Fruit fly (Drosophila melanogaster): Measurements from ENCODE around the gene Inx2.
A peak's percentile ranks its signal among the peaks of the same experiment; 100 is the strongest.

Inx2 gene

dm6 chrX:6998492-6998852 lies at the start of gene Inx2 (continued):
- TF ChIP-seq Jarid2 (GFP tag; optimal IDR thresholded peaks at IDR 0.05) (peak; percentile 99), CG4424 (GFP tag; optimal IDR thresholded peaks at IDR 0.05) (no peak), BtbVII (GFP tag; optimal IDR thresholded peaks at IDR 0.05) (peak; percentile 29), Awh (GFP tag; IDR thresholded peaks at IDR 0.05) (no peak), Ets65A (GFP tag) (no peak), Lpt (GFP tag; optimal IDR thresholded peaks at IDR 0.05) (no peak), CG15011 (GFP tag; optimal IDR thresholded peaks at IDR 0.05) (no peak), shn (GFP tag; optimal IDR thresholded peaks at IDR 0.05) (no peak), amos (GFP tag; IDR thresholded peaks at IDR 0.05; ENCODE audit: partially characterized antibody) (no peak; the same call in 1 of the 2 replicates), Dad (GFP tag; optimal IDR thresholded peaks at IDR 0.05) (no peak), CG2129 (GFP tag; IDR thresholded peaks at IDR 0.05; ENCODE audit: partially characterized antibody) (no peak), Eip74EF (GFP tag; optimal IDR thresholded peaks at IDR 0.05) (no peak), CG43689 (GFP tag; IDR thresholded peaks at IDR 0.05) (no peak), slp2 (GFP tag; optimal IDR thresholded peaks at IDR 0.05) (no peak), hth (optimal IDR thresholded peaks at IDR 0.05) (no peak), CkIIα-i1 (GFP tag; IDR thresholded peaks at IDR 0.05) (no peak), twi (tag; optimal IDR thresholded peaks at IDR 0.05) (no peak), gsb (GFP tag; IDR thresholded peaks at IDR 0.05) (no peak), lov (optimal IDR thresholded peaks at IDR 0.05) (no peak), lov (GFP tag; IDR thresholded peaks at IDR 0.05) (no peak), Neu2 (GFP tag; optimal IDR thresholded peaks at IDR 0.05; ENCODE audit: borderline replicate concordance) (no peak), phol (tag; optimal IDR thresholded peaks at IDR 0.05) (no peak), sisA (GFP tag; IDR thresholded peaks at IDR 0.05) (no peak), CG32772 (GFP tag; IDR thresholded peaks at IDR 0.05) (no peak), Nf-YB (GFP tag; optimal IDR thresholded peaks at IDR 0.05) (peak; percentile 11), CG4707 (GFP tag; optimal IDR thresholded peaks at IDR 0.05) (no peak), CG3065 (GFP tag; optimal IDR thresholded peaks at IDR 0.05) (no peak), jumu (GFP tag; optimal IDR thresholded peaks at IDR 0.05) (no peak), CG16815 (GFP tag; optimal IDR thresholded peaks at IDR 0.05) (no peak), CG7839 (tag; optimal IDR thresholded peaks at IDR 0.05) (peak; percentile 10), eyg (GFP tag; optimal IDR thresholded peaks at IDR 0.05) (no peak), CG30431 (GFP tag; optimal IDR thresholded peaks at IDR 0.05) (no peak), CG11695 (GFP tag; IDR thresholded peaks at IDR 0.05) (no peak), CG1024 (GFP tag; IDR thresholded peaks at IDR 0.05) (no peak), Side (GFP tag; optimal IDR thresholded peaks at IDR 0.05) (peak; percentile 15), BEAF-32 (GFP tag; optimal IDR thresholded peaks at IDR 0.05) (no peak), zfh2 (GFP tag; optimal IDR thresholded peaks at IDR 0.05) (no peak), Vsx1 (GFP tag; optimal IDR thresholded peaks at IDR 0.05) (no peak), CG10147 (GFP tag; optimal IDR thresholded peaks at IDR 0.05) (no peak), CG12155 (GFP tag; optimal IDR thresholded peaks at IDR 0.05) (no peak), lbe (GFP tag; optimal IDR thresholded peaks at IDR 0.05) (peak; percentile 39), Trl (optimal IDR thresholded peaks at IDR 0.05) (peak; percentile 88 to 94), Trl (GFP tag; optimal IDR thresholded peaks at IDR 0.05) (peak; percentile 57), CHES-1-like (GFP tag; optimal IDR thresholded peaks at IDR 0.05) (no peak), Atf6 (GFP tag; IDR thresholded peaks at IDR 0.05) (no peak), Mes4 (GFP tag; optimal IDR thresholded peaks at IDR 0.05) (peak; percentile 1), cas (GFP tag; IDR thresholded peaks at IDR 0.05) (no peak), jigr1 (GFP tag; IDR thresholded peaks at IDR 0.05) (no peak), Ssrp (tag; optimal IDR thresholded peaks at IDR 0.05) (no peak), chinmo (GFP tag; IDR thresholded peaks at IDR 0.05; ENCODE audit: partially characterized antibody) (peak; percentile 92), CG10267 (tag; optimal IDR thresholded peaks at IDR 0.05) (no peak), Sry-β (GFP tag; optimal IDR thresholded peaks at IDR 0.05) (no peak), CG13296 (GFP tag; optimal IDR thresholded peaks at IDR 0.05) (peak; percentile 49)
